Fruit fly (Drosophila melanogaster) whole organism, embryonic: ENCODE data around the gene CG8851.

ENCODE experiments used
- CG10565 ChIP-seq: fragments of 200-800 bp; sonication (Bioruptor generic); optimal IDR thresholded peaks from 3 replicates; lab custom pipeline; 2016; ENCODE audit warnings: missing biosample characterization, mild to moderate bottlenecking, missing genetic modification characterization
- CG12744 ChIP-seq: fragments of 200-800 bp; sonication (Bioruptor generic); optimal IDR thresholded peaks from 2 replicates; lab custom pipeline; 2016; ENCODE audit warnings: missing biosample characterization, missing genetic modification characterization
- CG14710 ChIP-seq: fragments of 200-800 bp; sonication (Bioruptor generic); optimal IDR thresholded peaks from 3 replicates; lab custom pipeline; 2019; ENCODE audit warnings: missing biosample characterization, mild to moderate bottlenecking, missing genetic modification characterization, moderate library complexity
- CG14860 ChIP-seq: fragments of 200-800 bp; sonication (Bioruptor generic); IDR thresholded peaks from 3 replicates; pipeline ENCODE4 v1.3.6; 2022; ENCODE audit warnings: missing biosample characterization, missing genetic modification characterization; ENCODE audit not compliant: partially characterized antibody
- CG16815 ChIP-seq: fragments of 200-800 bp; sonication (Bioruptor generic); optimal IDR thresholded peaks from 3 replicates; lab custom pipeline; 2017; ENCODE audit warnings: missing biosample characterization, mild to moderate bottlenecking, missing genetic modification characterization
- CG2202 ChIP-seq: fragments of 200-800 bp; sonication (Bioruptor generic); optimal IDR thresholded peaks from 2 replicates; lab custom pipeline; 2018; ENCODE audit warnings: missing biosample characterization, mild to moderate bottlenecking, missing genetic modification characterization
- CG2712 ChIP-seq: fragments of 200-800 bp; optimal IDR thresholded peaks from 3 replicates; lab custom pipeline; 2019; ENCODE audit warnings: missing biosample characterization, mild to moderate bottlenecking, missing genetic modification characterization, moderate library complexity
- CG4424 ChIP-seq: fragments of 200-800 bp; sonication (Bioruptor generic); optimal IDR thresholded peaks from 3 replicates; lab custom pipeline; 2016; ENCODE audit warnings: missing biosample characterization, missing genetic modification characterization
- CG5245 ChIP-seq: fragments of 200-800 bp; sonication (Bioruptor generic); optimal IDR thresholded peaks from 3 replicates; lab custom pipeline; 2016; ENCODE audit warnings: missing biosample characterization, missing genetic modification characterization
- CG8089 ChIP-seq: fragments of 200-800 bp; sonication (Bioruptor generic); optimal IDR thresholded peaks from 3 replicates; lab custom pipeline; 2016; ENCODE audit warnings: missing biosample characterization, missing genetic modification characterization
- CG9437 ChIP-seq: fragments of 200-800 bp; sonication (Bioruptor generic); optimal IDR thresholded peaks from 2 replicates; lab custom pipeline; 2018; ENCODE audit warnings: missing biosample characterization, mild to moderate bottlenecking, missing genetic modification characterization
- D ChIP-seq, 2 experiments: fragments of 200-800 bp in 1 of 2; fragments of >200 bp in 1 of 2; sonication (Bioruptor generic) in 1 of 2; optimal IDR thresholded peaks; 2 replicates in 1 of 2; 3 replicates in 1 of 2; lab custom pipeline; 2017; ENCODE audit warnings: mild to moderate bottlenecking in 1 of 2, missing biosample characterization in 1 of 2, missing genetic modification characterization in 1 of 2, missing genetic modification reagents in 1 of 2
- Dad ChIP-seq: fragments of 200-800 bp; sonication (Bioruptor generic); optimal IDR thresholded peaks from 3 replicates; lab custom pipeline; 2016; ENCODE audit warnings: missing biosample characterization, missing genetic modification characterization
- Dll ChIP-seq: fragments of 200-800 bp; sonication (Bioruptor generic); IDR thresholded peaks from 4 replicates; pipeline ENCODE4 v1.3.6; 2022; ENCODE audit warnings: missing biosample characterization, missing genetic modification characterization; ENCODE audit not compliant: partially characterized antibody
- Doc3 ChIP-seq: fragments of 200-800 bp; sonication (Bioruptor generic); IDR thresholded peaks from 3 replicates; pipeline ENCODE4 v1.3.6; 2022; ENCODE audit warnings: missing biosample characterization, missing genetic modification characterization; ENCODE audit not compliant: partially characterized antibody
- Gsc ChIP-seq: fragments of 200-800 bp; sonication (Bioruptor generic); IDR thresholded peaks from 2 replicates; pipeline ENCODE4 v1.3.6; 2022; ENCODE audit warnings: missing biosample characterization, missing genetic modification characterization
- HLH4C ChIP-seq: fragments of 200-800 bp; sonication (Bioruptor generic); IDR thresholded peaks from 3 replicates; pipeline ENCODE4 v1.3.6; 2022; ENCODE audit warnings: missing biosample characterization, missing genetic modification characterization; ENCODE audit not compliant: partially characterized antibody
- Hr51 ChIP-seq, 2 experiments: fragments of 200-800 bp; sonication (Bioruptor generic); optimal IDR thresholded peaks; 2 replicates in 1 of 2; 3 replicates in 1 of 2; lab custom pipeline; 2016 to 2018; ENCODE audit warnings: missing biosample characterization in 2 of 2, missing genetic modification characterization in 2 of 2, mild to moderate bottlenecking in 1 of 2, moderate library complexity in 1 of 2
- Hr78 ChIP-seq, 2 experiments: fragments of 200-800 bp in 1 of 2; fragments of >200 bp in 1 of 2; sonication (Bioruptor generic) in 1 of 2; optimal IDR thresholded peaks; 2 replicates each; lab custom pipeline; 2017 to 2019; ENCODE audit warnings: missing biosample characterization in 2 of 2, missing genetic modification characterization in 2 of 2, mild to moderate bottlenecking in 1 of 2, moderate library complexity in 1 of 2
- Mrtf ChIP-seq: fragments of 200-800 bp; sonication (Bioruptor generic); IDR thresholded peaks from 3 replicates; pipeline ENCODE4 v1.3.6; 2022; ENCODE audit warnings: missing biosample characterization, missing genetic modification characterization
- Oaz ChIP-seq: fragments of 200-800 bp; sonication (Bioruptor generic); IDR thresholded peaks from 2 replicates; pipeline ENCODE4 v1.3.6; 2022; ENCODE audit warnings: missing biosample characterization, missing genetic modification characterization
- PHDP ChIP-seq: fragments of 200-800 bp; sonication (Bioruptor generic); optimal IDR thresholded peaks from 3 replicates; lab custom pipeline; 2018; ENCODE audit warnings: missing biosample characterization, mild to moderate bottlenecking, missing genetic modification characterization, moderate library complexity
- Rx ChIP-seq: fragments of 200-800 bp; sonication (Bioruptor generic); IDR thresholded peaks from 2 replicates; pipeline ENCODE4 v1.3.6; 2022; ENCODE audit warnings: missing biosample characterization, missing genetic modification characterization
- Trl ChIP-seq, 3 experiments: fragments of >200 bp in 2 of 3; fragments of 200-800 bp in 1 of 3; sonication (Bioruptor generic) in 1 of 3; optimal IDR thresholded peaks; 2 replicates in 1 of 3; 3 replicates in 2 of 3; lab custom pipeline; 2016 to 2017; ENCODE audit warnings: missing biosample characterization in 1 of 3, missing genetic modification characterization in 1 of 3
- Xrp1 ChIP-seq: fragments of 200-800 bp; sonication (Bioruptor generic); IDR thresholded peaks from 2 replicates; pipeline ENCODE4 v1.3.6; 2022; ENCODE audit warnings: missing biosample characterization, missing genetic modification characterization
- ac ChIP-seq: fragments of 200-800 bp; sonication (Bioruptor generic); optimal IDR thresholded peaks from 3 replicates; lab custom pipeline; 2017; ENCODE audit warnings: missing biosample characterization, mild to moderate bottlenecking, missing genetic modification characterization
- amos ChIP-seq: fragments of 200-800 bp; sonication (Bioruptor generic); IDR thresholded peaks from 2 replicates; pipeline ENCODE4 v1.3.6; 2022; ENCODE audit warnings: missing biosample characterization, missing genetic modification characterization; ENCODE audit not compliant: partially characterized antibody
- az2 ChIP-seq: fragments of 200-800 bp; sonication (Bioruptor generic); optimal IDR thresholded peaks from 3 replicates; lab custom pipeline; 2016; ENCODE audit warnings: missing biosample characterization, missing genetic modification characterization
- br ChIP-seq: fragments of >200 bp; optimal IDR thresholded peaks from 2 replicates; lab custom pipeline; 2017
- ci ChIP-seq: fragments of 200-800 bp; sonication (Bioruptor generic); IDR thresholded peaks from 3 replicates; pipeline ENCODE4 v1.3.6; 2022; ENCODE audit warnings: missing biosample characterization, missing genetic modification characterization
- cwo ChIP-seq: fragments of 200-800 bp; sonication (Bioruptor generic); optimal IDR thresholded peaks from 3 replicates; lab custom pipeline; 2017; ENCODE audit warnings: missing biosample characterization, missing genetic modification characterization, mild to moderate bottlenecking, moderate library complexity, missing genetic modification reagents
- da ChIP-seq: fragments of 200-800 bp; sonication (Bioruptor generic); optimal IDR thresholded peaks from 2 replicates; lab custom pipeline; 2016; ENCODE audit warnings: missing biosample characterization, missing genetic modification characterization
- dimm ChIP-seq: fragments of 200-800 bp; sonication (Bioruptor generic); IDR thresholded peaks from 2 replicates; pipeline ENCODE4 v1.3.6; 2022; ENCODE audit warnings: missing biosample characterization, missing genetic modification characterization
- dm ChIP-seq: fragments of 200-800 bp; sonication (Bioruptor generic); optimal IDR thresholded peaks from 3 replicates; lab custom pipeline; 2016; ENCODE audit warnings: missing biosample characterization, missing genetic modification characterization
- dmrt11E ChIP-seq: fragments of 200-800 bp; sonication (Bioruptor generic); optimal IDR thresholded peaks from 3 replicates; lab custom pipeline; 2018; ENCODE audit warnings: missing biosample characterization, mild to moderate bottlenecking, missing genetic modification characterization, moderate library complexity
- fu2 ChIP-seq: fragments of 200-800 bp; sonication (Bioruptor generic); optimal IDR thresholded peaks from 2 replicates; lab custom pipeline; 2016; ENCODE audit warnings: missing biosample characterization, missing genetic modification characterization
- gsb ChIP-seq: fragments of 200-800 bp; sonication (Bioruptor generic); IDR thresholded peaks from 2 replicates; pipeline ENCODE4 v1.3.6; 2022; ENCODE audit warnings: missing biosample characterization, missing genetic modification characterization
- her ChIP-seq: fragments of 200-800 bp; sonication (Bioruptor generic); optimal IDR thresholded peaks from 2 replicates; lab custom pipeline; 2016; ENCODE audit warnings: missing biosample characterization, missing genetic modification characterization
- insv ChIP-seq, 2 experiments: fragments of 200-800 bp; sonication (Bioruptor generic); optimal IDR thresholded peaks; 3 replicates each; lab custom pipeline; 2016 to 2018; ENCODE audit warnings: missing biosample characterization in 2 of 2, missing genetic modification characterization in 2 of 2
- lab ChIP-seq: fragments of 200-800 bp; sonication (Bioruptor generic); optimal IDR thresholded peaks from 3 replicates; lab custom pipeline; 2017; ENCODE audit warnings: missing biosample characterization, missing genetic modification characterization, mild to moderate bottlenecking, moderate library complexity, missing genetic modification reagents
- mld ChIP-seq: fragments of 200-800 bp; sonication (Bioruptor generic); IDR thresholded peaks from 3 replicates; pipeline ENCODE4 v1.3.6; 2022; ENCODE audit warnings: missing biosample characterization, missing genetic modification characterization; ENCODE audit not compliant: partially characterized antibody
- nmo ChIP-seq: fragments of 200-800 bp; sonication (Bioruptor generic); optimal IDR thresholded peaks from 2 replicates; lab custom pipeline; 2018; ENCODE audit warnings: missing biosample characterization, mild to moderate bottlenecking, missing genetic modification characterization, moderate library complexity
- pum ChIP-seq: fragments of 200-800 bp; sonication (Bioruptor generic); optimal IDR thresholded peaks from 2 replicates; lab custom pipeline; 2016; ENCODE audit warnings: missing biosample characterization, missing genetic modification characterization
- tll ChIP-seq, 2 experiments: fragments of 200-800 bp in 1 of 2; fragments of >200 bp in 1 of 2; sonication (Bioruptor generic) in 1 of 2; optimal IDR thresholded peaks; 2 replicates each; lab custom pipeline; 2017 to 2019; ENCODE audit warnings: missing biosample characterization in 2 of 2, missing genetic modification characterization in 2 of 2, mild to moderate bottlenecking in 1 of 2, moderate library complexity in 1 of 2
- tx ChIP-seq: fragments of 200-800 bp; sonication (Bioruptor generic); optimal IDR thresholded peaks from 2 replicates; lab custom pipeline; 2016; ENCODE audit warnings: missing biosample characterization, missing genetic modification characterization
- vfl ChIP-seq: fragments of 200-800 bp; sonication (Bioruptor generic); optimal IDR thresholded peaks from 2 replicates; lab custom pipeline; 2016; ENCODE audit warnings: missing biosample characterization, missing genetic modification characterization
- zen ChIP-seq: fragments of 200-800 bp; sonication (Bioruptor generic); optimal IDR thresholded peaks from 3 replicates; lab custom pipeline; 2018; ENCODE audit warnings: missing biosample characterization, mild to moderate bottlenecking, missing genetic modification characterization, moderate library complexity
- zf30C ChIP-seq: fragments of 200-800 bp; sonication (Bioruptor generic); optimal IDR thresholded peaks from 3 replicates; lab custom pipeline; 2018; ENCODE audit warnings: missing biosample characterization, mild to moderate bottlenecking, missing genetic modification characterization

Gene CG8851

DNA sequence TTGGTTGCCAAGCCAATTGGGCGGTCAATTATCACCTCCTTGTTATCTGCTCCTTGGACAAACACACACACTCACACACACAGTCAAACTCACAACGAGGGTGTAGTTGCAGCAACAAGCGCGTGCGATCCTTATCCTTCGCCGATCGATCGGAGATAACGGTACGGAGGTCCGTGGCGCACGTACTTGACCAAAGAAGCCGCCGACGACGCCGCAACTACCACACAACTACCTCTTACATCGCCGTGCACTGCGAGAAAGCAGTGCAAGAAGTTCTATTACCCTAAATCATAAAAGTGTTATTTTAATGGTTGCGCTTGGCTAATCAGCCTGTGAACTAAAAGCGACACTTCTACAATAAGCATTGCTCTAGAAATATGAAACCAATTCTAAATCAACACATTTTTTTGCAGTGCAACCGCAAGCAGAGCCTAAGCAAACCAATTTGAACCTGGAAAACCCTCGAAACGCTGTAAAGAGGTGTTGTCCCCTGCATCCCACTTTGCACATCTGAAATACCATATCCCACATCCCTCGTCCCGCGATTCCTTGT is 13.6 kb downstream of the CG8851 start (continued):
- TF ChIP-seq Doc3 (GFP tag; lab: Robert Waterston, UW) = no peak
- peak; percentile 61 for TF ChIP-seq CG4424 (GFP tag; lab: Kevin White, UChicago)
- TF ChIP-seq az2 = peak; percentile 54
- no peak for TF ChIP-seq amos (GFP tag; lab: Robert Waterston, UW)
- no peak for TF ChIP-seq insv (GFP tag; optimal IDR thresholded peaks at IDR 0.05; lab: Kevin White, UChicago)
- no peak for TF ChIP-seq CG12744 (GFP tag; lab: Kevin White, UChicago)
- TF ChIP-seq ci (GFP tag; lab: Robert Waterston, UW) = peak; percentile 62; the same call in 2 of the 3 replicates
- TF ChIP-seq gsb (GFP tag; lab: Robert Waterston, UW) = no peak
- no peak for TF ChIP-seq Hr78 (GFP tag; optimal IDR thresholded peaks at IDR 0.05; lab: Kevin White, UChicago)
- 0 out of 2 replicates have a peak, but pooled peaks have one; percentile 12 for TF ChIP-seq Oaz (GFP tag; lab: Robert Waterston, UW)
- TF ChIP-seq vfl (GFP tag; lab: Kevin White, UChicago) = no peak
- peak; percentile 59 for TF ChIP-seq zf30C (GFP tag; lab: Kevin White, UChicago)
- peak; percentile 21 for TF ChIP-seq CG10565 (GFP tag; lab: Kevin White, UChicago)
- peak; percentile 36 to 77 for TF ChIP-seq tll (GFP tag; optimal IDR thresholded peaks at IDR 0.05; lab: Kevin White, UChicago)
- no peak for TF ChIP-seq Dll
- TF ChIP-seq fu2 = no peak
- peak in 1 of 2 experiments; percentile 32 for TF ChIP-seq Hr51 (GFP tag; optimal IDR thresholded peaks at IDR 0.05; lab: Kevin White, UChicago)
- no peak for TF ChIP-seq PHDP (tag; lab: Kevin White, UChicago)
- peak; percentile 53 for TF ChIP-seq CG2202
- 0 out of 2 replicates have a peak, but pooled peaks have one; percentile 12 for TF ChIP-seq dimm (GFP tag; lab: Robert Waterston, UW)
- TF ChIP-seq mld (GFP tag; lab: Robert Waterston, UW) = no peak
- TF ChIP-seq lab (GFP tag; lab: Kevin White, UChicago) = no peak
- TF ChIP-seq nmo = peak; percentile 60
- peak; percentile 11 for TF ChIP-seq dm (GFP tag; lab: Kevin White, UChicago)
- TF ChIP-seq dmrt11E (tag; lab: Kevin White, UChicago) = peak; percentile 82
- peak; percentile 73 for TF ChIP-seq ac (GFP tag; lab: Kevin White, UChicago)
- TF ChIP-seq Trl (optimal IDR thresholded peaks at IDR 0.05; lab: Kevin White, UChicago) = no peak
- TF ChIP-seq Trl (GFP tag; optimal IDR thresholded peaks at IDR 0.05; lab: Kevin White, UChicago) = peak; percentile 73
- TF ChIP-seq pum = peak; percentile 46
- no peak for TF ChIP-seq cwo (GFP tag; lab: Kevin White, UChicago)
- TF ChIP-seq da (GFP tag; lab: Kevin White, UChicago) = no peak
- TF ChIP-seq CG9437 = peak; percentile 8
- no peak for TF ChIP-seq br (lab: Kevin White, UChicago)
- peak; percentile 94 for TF ChIP-seq zen (tag; lab: Kevin White, UChicago)
- TF ChIP-seq CG14860 (GFP tag; lab: Robert Waterston, UW) = no peak
- TF ChIP-seq Rx (GFP tag; lab: Robert Waterston, UW) = peak; percentile 31; the same call in 1 of the 2 replicates
- peak; percentile 69 for TF ChIP-seq CG2712
- TF ChIP-seq Xrp1 (GFP tag; lab: Robert Waterston, UW) = peak; percentile 81
- TF ChIP-seq HLH4C (GFP tag; lab: Robert Waterston, UW) = no peak
- TF ChIP-seq D (optimal IDR thresholded peaks at IDR 0.05; lab: Kevin White, UChicago) = no peak
- peak; percentile 20 for TF ChIP-seq D (GFP tag; optimal IDR thresholded peaks at IDR 0.05; lab: Kevin White, UChicago)
- peak; percentile 58 for TF ChIP-seq CG5245 (GFP tag; lab: Kevin White, UChicago)
- TF ChIP-seq CG16815 (GFP tag; lab: Kevin White, UChicago) = peak; percentile 65
- peak; percentile 25 for TF ChIP-seq tx (GFP tag; lab: Kevin White, UChicago)
- peak; percentile 15 for TF ChIP-seq her (GFP tag; lab: Kevin White, UChicago)
- TF ChIP-seq Mrtf (GFP tag; lab: Robert Waterston, UW) = 0 out of 3 replicates have a peak, but pooled peaks have one; percentile 40
- TF ChIP-seq CG14710 (tag; lab: Kevin White, UChicago) = peak; percentile 63
- peak; percentile 15 for TF ChIP-seq Dad
- TF ChIP-seq CG8089 = peak; percentile 32
- TF ChIP-seq Gsc (GFP tag; lab: Robert Waterston, UW) = 0 out of 2 replicates have a peak, but pooled peaks have one; percentile 9
